Fruit fly (Drosophila melanogaster) whole organism, adult: ENCODE data around the gene CSN8.

ENCODE experiments used
- CG11617 ChIP-seq: fragments of 200-800 bp; sonication (Bioruptor generic); optimal IDR thresholded peaks from 2 replicates; lab custom pipeline; 2017; ENCODE audit warnings: mild to moderate bottlenecking, missing biosample characterization, missing genetic modification reagents, missing genetic modification characterization
- CG12768 ChIP-seq: fragments of 200-800 bp; sonication (Bioruptor generic); optimal IDR thresholded peaks from 2 replicates; lab custom pipeline; 2017; ENCODE audit warnings: missing biosample characterization, missing genetic modification characterization, mild to moderate bottlenecking, moderate library complexity, missing genetic modification reagents
- CG14711 ChIP-seq: fragments of 200-800 bp; sonication (Bioruptor generic); optimal IDR thresholded peaks from 2 replicates; lab custom pipeline; 2018; ENCODE audit warnings: missing biosample characterization, mild to moderate bottlenecking, missing genetic modification characterization, moderate library complexity
- CG1620 ChIP-seq: fragments of 200-800 bp; sonication (Bioruptor generic); optimal IDR thresholded peaks from 2 replicates; lab custom pipeline; 2016; ENCODE audit warnings: missing biosample characterization, missing genetic modification characterization
- CG33017 ChIP-seq: fragments of 200-800 bp; sonication (Bioruptor generic); optimal IDR thresholded peaks from 2 replicates; lab custom pipeline; 2018; ENCODE audit warnings: missing biosample characterization, mild to moderate bottlenecking, missing genetic modification characterization, moderate library complexity
- CG5204 ChIP-seq: fragments of 200-800 bp; sonication (Bioruptor generic); optimal IDR thresholded peaks from 2 replicates; lab custom pipeline; 2016; ENCODE audit warnings: missing biosample characterization, missing genetic modification characterization
- CG7045 ChIP-seq: fragments of 200-800 bp; sonication (Bioruptor generic); optimal IDR thresholded peaks from 2 replicates; lab custom pipeline; 2017; ENCODE audit warnings: missing biosample characterization, mild to moderate bottlenecking, missing genetic modification characterization
- CG7101 ChIP-seq: fragments of 200-800 bp; sonication (Bioruptor generic); optimal IDR thresholded peaks from 2 replicates; lab custom pipeline; 2018; ENCODE audit warnings: missing biosample characterization, mild to moderate bottlenecking, missing genetic modification characterization, moderate library complexity
- Clk ChIP-seq: fragments of 200-800 bp; sonication (Bioruptor generic); optimal IDR thresholded peaks from 2 replicates; lab custom pipeline; 2017; ENCODE audit warnings: missing biosample characterization, missing genetic modification characterization
- Crg-1 ChIP-seq: fragments of 200-800 bp; sonication (Bioruptor generic); optimal IDR thresholded peaks from 2 replicates; lab custom pipeline; 2016; ENCODE audit warnings: missing biosample characterization, missing genetic modification characterization
- Hr96 ChIP-seq: fragments of 200-800 bp; sonication (Bioruptor generic); optimal IDR thresholded peaks from 2 replicates; lab custom pipeline; 2016; ENCODE audit warnings: missing biosample characterization, missing genetic modification characterization
- Mnt ChIP-seq: fragments of 200-800 bp; sonication (Bioruptor generic); optimal IDR thresholded peaks from 2 replicates; lab custom pipeline; 2016; ENCODE audit warnings: missing biosample characterization, mild to moderate bottlenecking, missing genetic modification characterization
- bab1 ChIP-seq: fragments of 200-800 bp; sonication (Bioruptor generic); optimal IDR thresholded peaks from 3 replicates; lab custom pipeline; 2019; ENCODE audit warnings: missing biosample characterization, mild to moderate bottlenecking, missing genetic modification characterization, moderate library complexity
- cic ChIP-seq: fragments of 200-800 bp; sonication (Bioruptor generic); optimal IDR thresholded peaks from 2 replicates; lab custom pipeline; 2017; ENCODE audit warnings: missing biosample characterization, mild to moderate bottlenecking, missing genetic modification characterization, moderate library complexity
- cnc ChIP-seq, 2 experiments: fragments of >200 bp; optimal IDR thresholded peaks; 2 replicates each; lab custom pipeline; 2017
- kay ChIP-seq: fragments of 200-800 bp; sonication (Bioruptor generic); peaks from one replicate; lab custom pipeline; 2016; ENCODE audit warnings: missing biosample characterization, missing genetic modification characterization, borderline replicate concordance
- ovo ChIP-seq: fragments of 200-800 bp; sonication (Bioruptor generic); optimal IDR thresholded peaks from 2 replicates; lab custom pipeline; 2016; ENCODE audit warnings: missing biosample characterization, missing genetic modification characterization
- pad ChIP-seq: fragments of 200-800 bp; sonication (Bioruptor generic); optimal IDR thresholded peaks from 3 replicates; lab custom pipeline; 2017; ENCODE audit warnings: missing biosample characterization, missing genetic modification characterization, mild to moderate bottlenecking, moderate library complexity, missing genetic modification reagents
- tj ChIP-seq: fragments of 200-800 bp; sonication (Bioruptor generic); optimal IDR thresholded peaks from 3 replicates; lab custom pipeline; 2017; ENCODE audit warnings: missing biosample characterization, mild to moderate bottlenecking, missing genetic modification characterization, moderate library complexity
- toe ChIP-seq: fragments of 200-800 bp; sonication (Bioruptor generic); optimal IDR thresholded peaks from 2 replicates; lab custom pipeline; 2016; ENCODE audit warnings: missing biosample characterization, missing genetic modification characterization

The CSN8 gene

dm6 chr2L:8393122-8393521 lies 28.5 kb downstream of the CSN8 start, which contains the start of gene Acp29AB:
Gene Acp29AB, minus strand, starts transcription at chr2L:8393222.
- TF ChIP-seq kay (GFP tag; lab: Kevin White, UChicago) (peak; percentile 62), CG5204 (GFP tag; lab: Kevin White, UChicago) (no peak)

DNA sequence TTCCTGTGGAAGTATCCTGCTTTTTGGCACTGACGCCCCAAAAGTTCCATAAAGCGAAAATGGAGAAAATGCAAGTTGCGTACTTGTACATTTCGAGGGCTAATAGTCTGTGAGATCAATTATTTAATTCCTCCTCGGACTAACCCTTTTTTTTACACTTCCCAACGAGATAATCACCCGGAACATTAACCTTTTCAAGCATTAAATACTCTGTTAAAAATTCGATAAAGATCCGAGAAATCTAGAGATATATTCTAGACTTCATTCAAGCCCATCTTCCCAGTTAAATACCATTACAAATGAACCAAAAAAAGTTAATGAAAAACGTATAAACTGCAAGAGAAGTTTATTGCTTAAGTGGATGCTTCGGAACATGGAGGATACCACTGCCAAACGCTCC lies 29.5 kb downstream of the CSN8 start, which contains the start of gene lectin-29Ca:
lectin-29Ca (minus strand) TSS at position 101 of the 400 bp plus-strand sequence.
- TF ChIP-seq Crg-1 (GFP tag; lab: Kevin White, UChicago) (no peak), CG5204 (GFP tag; lab: Kevin White, UChicago) (no peak), CG33017 (tag; lab: Kevin White, UChicago) (no peak), ovo (GFP tag; lab: Kevin White, UChicago) (no peak)

- TF ChIP-seq Clk (GFP tag; lab: Kevin White, UChicago) (no peak), CG7045 (GFP tag; lab: Kevin White, UChicago) (no peak), cic (GFP tag; lab: Kevin White, UChicago) (no peak), Mnt (GFP tag; lab: Kevin White, UChicago) (no peak), bab1 (no peak), tj (no peak), CG5204 (GFP tag; lab: Kevin White, UChicago) (no peak), Crg-1 (GFP tag; lab: Kevin White, UChicago) (no peak), CG11617 (GFP tag; lab: Kevin White, UChicago) (no peak), CG14711 (tag; lab: Kevin White, UChicago) (no peak), CG7101 (tag; lab: Kevin White, UChicago) (no peak), ovo (GFP tag; lab: Kevin White, UChicago) (no peak)
These were observed 30.2 kb downstream of the CSN8 start, which contains the start of gene Peritrophin-15b for dm6 chr2L:8394840-8395239. Gene Peritrophin-15b, minus strand, starts transcription at chr2L:8394940.

DNA sequence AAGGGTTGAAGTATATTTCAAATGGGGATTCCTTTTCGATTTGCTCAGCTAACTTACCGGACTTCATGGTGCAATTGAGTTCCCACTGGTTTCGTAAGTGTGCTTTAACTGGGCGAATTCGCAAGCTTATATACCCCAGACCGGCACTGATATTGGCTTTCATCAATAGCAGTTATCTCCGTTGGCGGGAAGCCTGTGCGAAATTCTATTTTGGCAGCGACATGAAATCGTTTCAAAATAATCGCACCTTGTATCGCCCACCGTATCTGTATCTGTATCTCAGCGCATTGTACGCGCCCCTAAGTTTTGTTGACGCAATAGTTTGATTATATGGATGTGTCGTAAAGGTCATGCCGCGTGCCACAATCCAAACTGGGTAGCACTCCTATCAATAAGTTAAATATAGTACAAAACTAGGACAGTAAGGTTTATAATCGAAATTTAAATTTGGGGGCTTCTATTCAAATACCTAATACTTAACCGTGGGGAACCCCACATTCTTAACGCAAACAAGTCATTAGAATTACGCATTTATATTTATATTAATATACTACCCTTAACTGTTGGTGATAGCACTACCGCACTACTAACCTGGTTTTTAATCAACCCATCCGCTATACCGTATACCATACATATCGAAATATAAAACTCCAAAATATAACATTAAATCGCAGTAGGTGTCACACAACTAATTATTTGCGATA lies 31.5 kb downstream of the CSN8 start, which contains the start of the genes Peritrophin-15a and CG13385:
Peritrophin-15a (minus strand) TSS at position 101 of the 704 bp plus-strand sequence.
CG13385 (plus strand) TSS at position 654 of the 704 bp plus-strand sequence.
- TF ChIP-seq CG5204 (GFP tag; lab: Kevin White, UChicago) (no peak), bab1 (no peak), CG12768 (GFP tag; lab: Kevin White, UChicago) (no peak), Clk (GFP tag; lab: Kevin White, UChicago) (no peak), Hr96 (GFP tag; lab: Kevin White, UChicago) (no peak), CG7045 (GFP tag; lab: Kevin White, UChicago) (no peak), CG11617 (GFP tag; lab: Kevin White, UChicago) (no peak), cnc (optimal IDR thresholded peaks at IDR 0.05; lab: Kevin White, UChicago) (no peak), Crg-1 (GFP tag; lab: Kevin White, UChicago) (no peak), toe (no peak), pad (no peak), cic (GFP tag; lab: Kevin White, UChicago) (no peak), CG33017 (tag; lab: Kevin White, UChicago) (no peak), CG1620 (GFP tag; lab: Kevin White, UChicago) (no peak), ovo (GFP tag; lab: Kevin White, UChicago) (no peak), kay (GFP tag; lab: Kevin White, UChicago) (no peak), Mnt (GFP tag; lab: Kevin White, UChicago) (no peak), CG14711 (tag; lab: Kevin White, UChicago) (no peak), tj (no peak)

dm6 chr2L:8398721-8399120 lies 34.1 kb downstream of the CSN8 start, which contains the start of gene CG13386:
Gene CG13386, plus strand, starts transcription at chr2L:8399021.
- TF ChIP-seq CG33017 (tag; lab: Kevin White, UChicago) = no peak
- TF ChIP-seq Hr96 (GFP tag; lab: Kevin White, UChicago) = no peak
- no peak for TF ChIP-seq cic (GFP tag; lab: Kevin White, UChicago)
- TF ChIP-seq CG7045 (GFP tag; lab: Kevin White, UChicago) = no peak
- no peak for TF ChIP-seq pad
- TF ChIP-seq CG11617 (GFP tag; lab: Kevin White, UChicago) = no peak
- no peak for TF ChIP-seq CG12768 (GFP tag; lab: Kevin White, UChicago)
- no peak for TF ChIP-seq CG1620 (GFP tag; lab: Kevin White, UChicago)
- TF ChIP-seq Mnt (GFP tag; lab: Kevin White, UChicago) = no peak
- TF ChIP-seq CG14711 (tag; lab: Kevin White, UChicago) = no peak
- TF ChIP-seq Clk (GFP tag; lab: Kevin White, UChicago) = no peak
- no peak for TF ChIP-seq bab1
- no peak for TF ChIP-seq tj

DNA sequence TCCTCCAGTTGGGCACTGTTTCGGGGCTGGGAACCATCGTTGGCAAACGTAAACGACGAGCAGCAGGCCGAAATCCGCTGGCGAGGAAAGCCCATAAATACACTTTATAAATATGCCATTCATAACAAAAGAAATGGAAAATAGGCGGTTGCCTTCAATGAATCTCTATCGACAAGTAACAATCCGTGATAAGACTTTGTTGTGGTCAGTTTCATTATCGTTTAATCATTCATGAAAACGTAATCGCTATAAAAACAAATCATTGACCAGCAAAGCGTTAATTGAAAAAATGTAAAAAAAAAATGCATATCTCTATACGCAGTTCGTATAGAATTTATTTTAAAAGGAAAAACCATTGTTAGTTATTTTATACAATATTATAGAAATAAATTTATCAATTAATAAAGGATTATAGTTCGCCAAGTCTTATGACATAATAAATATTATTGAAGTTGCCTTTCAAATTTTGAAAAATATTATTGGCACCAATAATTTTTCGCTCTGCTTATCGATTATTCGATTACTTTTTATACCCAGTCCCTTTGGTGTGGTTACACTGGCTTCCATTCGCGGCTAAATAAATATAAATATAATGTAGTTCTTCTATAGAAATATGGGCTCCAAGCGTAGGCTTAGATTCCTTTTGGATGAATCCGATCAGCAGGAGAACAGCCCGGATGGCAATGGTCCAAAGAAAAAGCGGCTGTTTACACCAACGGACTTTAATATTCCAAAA lies 35.4 kb downstream of the CSN8 start, which contains the start of gene CG31898:
CG31898 (plus strand) TSS at position 559 of the 736 bp plus-strand sequence.
- TF ChIP-seq cic (GFP tag; lab: Kevin White, UChicago) = peak; percentile 79
- no peak for TF ChIP-seq Clk (GFP tag; lab: Kevin White, UChicago)
- peak; percentile 26 for TF ChIP-seq bab1
